Worm (Caenorhabditis elegans) whole organism, L3 larva: ENCODE results near the gene daf-42.

Source experiments
- fkh-10 ChIP-seq: sonication (generic microtip); optimal IDR thresholded peaks from 2 replicates; lab custom pipeline; 2017; ENCODE audit warnings: missing biosample characterization, missing genetic modification reagents, missing genetic modification characterization
- fkh-2 ChIP-seq: fragments of 150-350 bp; optimal IDR thresholded peaks from 2 replicates; lab custom pipeline; 2014; ENCODE audit warnings: missing biosample characterization, missing genetic modification reagents, missing genetic modification characterization
- nfya-1 ChIP-seq: sonication (generic microtip); optimal IDR thresholded peaks from 2 replicates; lab custom pipeline; 2017; ENCODE audit warnings: missing genetic modification characterization, mild to moderate bottlenecking, missing compliant biosample characterization, antibody characterized with exemption, moderate library complexity; ENCODE audit not compliant: insufficient read depth

- TF ChIP-seq fkh-10 (no peak), fkh-2 (tag; lab: Kevin White, UChicago) (no peak), nfya-1 (no peak)
Observed at ce11 chrIV:7332695-7333094, 14.0 kb downstream of the daf-42 start, which contains the start of gene ocr-4.
